Worm (Caenorhabditis elegans) whole organism, L2 larva: Measurements from ENCODE around the gene cin-4.

Experiments used
- elt-1 ChIP-seq: fragments of 150-350 bp; optimal IDR thresholded peaks from 2 replicates; lab custom pipeline; 2014; ENCODE audit warnings: missing biosample characterization, missing genetic modification characterization
- fos-1 ChIP-seq: fragments of 150-350 bp; optimal IDR thresholded peaks from 2 replicates; lab custom pipeline; 2014; ENCODE audit warnings: missing biosample characterization, missing genetic modification characterization
- nhr-23 ChIP-seq: fragments of 150-350 bp; optimal IDR thresholded peaks from 2 replicates; lab custom pipeline; 2014; ENCODE audit warnings: missing biosample characterization, missing genetic modification reagents, missing genetic modification characterization

ce11 chrII:7049470-7049869 lies 11.4 kb downstream of the cin-4 start:
- TF ChIP-seq elt-1, result no peak
- no peak for TF ChIP-seq fos-1 (tag; lab: Kevin White, UChicago)
- TF ChIP-seq nhr-23 (tag; lab: Kevin White, UChicago), result no peak
